Fruit fly (Drosophila melanogaster) whole organism, pupa: ENCODE data around the gene pzg.
A peak's percentile ranks its signal among the peaks of the same experiment; 100 is the strongest.

Experiments used
- CG10348 ChIP-seq: fragments of 200-800 bp; sonication (Bioruptor generic); IDR thresholded peaks from 2 replicates; pipeline ENCODE4 v1.3.6; 2022; ENCODE audit warnings: missing biosample characterization, missing genetic modification characterization
- CG12605 ChIP-seq: fragments of 200-800 bp; sonication (Bioruptor generic); IDR thresholded peaks from 2 replicates; pipeline ENCODE4 v1.3.6; 2022; ENCODE audit warnings: missing biosample characterization, missing genetic modification characterization
- CG13204 ChIP-seq: fragments of 200-800 bp; sonication (Bioruptor generic); optimal IDR thresholded peaks from 2 replicates; lab custom pipeline; 2018; ENCODE audit warnings: missing biosample characterization, mild to moderate bottlenecking, missing genetic modification characterization, moderate library complexity
- CG14655 ChIP-seq: fragments of 200-800 bp; sonication (Bioruptor generic); optimal IDR thresholded peaks from 3 replicates; lab custom pipeline; 2017; ENCODE audit warnings: mild to moderate bottlenecking, missing biosample characterization, missing genetic modification reagents, missing genetic modification characterization
- CG15710 ChIP-seq: fragments of 200-800 bp; sonication (Bioruptor generic); optimal IDR thresholded peaks from 2 replicates; lab custom pipeline; 2018; ENCODE audit warnings: missing biosample characterization, mild to moderate bottlenecking, missing genetic modification characterization, moderate library complexity
- CG17806 ChIP-seq: fragments of 200-800 bp; sonication (Bioruptor generic); optimal IDR thresholded peaks from 2 replicates; lab custom pipeline; 2018; ENCODE audit warnings: missing biosample characterization, mild to moderate bottlenecking, missing genetic modification characterization, moderate library complexity
- CG32121 ChIP-seq: fragments of 200-800 bp; sonication (Bioruptor generic); IDR thresholded peaks from 2 replicates; pipeline ENCODE4 v1.3.6; 2022; ENCODE audit warnings: missing biosample characterization, missing genetic modification characterization
- CG34367 ChIP-seq: fragments of 200-800 bp; sonication (Bioruptor generic); optimal IDR thresholded peaks from 2 replicates; lab custom pipeline; 2018; ENCODE audit warnings: missing biosample characterization, mild to moderate bottlenecking, missing genetic modification characterization
- CG4496 ChIP-seq: fragments of 200-800 bp; sonication (Bioruptor generic); IDR thresholded peaks from 3 replicates; pipeline ENCODE4 v1.3.6; 2022; ENCODE audit warnings: missing biosample characterization, missing genetic modification characterization
- CG8159 ChIP-seq: fragments of 200-800 bp; sonication (Bioruptor generic); optimal IDR thresholded peaks from 3 replicates; lab custom pipeline; 2018; ENCODE audit warnings: missing biosample characterization, mild to moderate bottlenecking, missing genetic modification characterization, moderate library complexity
- CG8301 ChIP-seq: fragments of 200-800 bp; sonication (Bioruptor generic); optimal IDR thresholded peaks from 2 replicates; lab custom pipeline; 2018; ENCODE audit warnings: missing biosample characterization, mild to moderate bottlenecking, missing genetic modification characterization
- CG9948 ChIP-seq: fragments of 200-800 bp; sonication (Bioruptor generic); optimal IDR thresholded peaks from 2 replicates; lab custom pipeline; 2018; ENCODE audit warnings: missing biosample characterization, mild to moderate bottlenecking, missing genetic modification characterization, moderate library complexity
- D1 ChIP-seq: fragments of 200-800 bp; sonication (Bioruptor generic); optimal IDR thresholded peaks from 2 replicates; lab custom pipeline; 2018; ENCODE audit warnings: missing biosample characterization, mild to moderate bottlenecking, missing genetic modification characterization, moderate library complexity
- EcR ChIP-seq: fragments of 200-800 bp; sonication (Bioruptor generic); optimal IDR thresholded peaks from 3 replicates; lab custom pipeline; 2019; ENCODE audit warnings: missing biosample characterization, missing genetic modification characterization, mild to moderate bottlenecking, moderate library complexity, missing genetic modification reagents
- Ets98B ChIP-seq: fragments of 200-800 bp; sonication (Bioruptor generic); IDR thresholded peaks from 2 replicates; pipeline ENCODE4 v1.3.6; 2022; ENCODE audit warnings: missing biosample characterization, missing genetic modification characterization
- Pif1A ChIP-seq: fragments of 200-800 bp; sonication (Bioruptor generic); optimal IDR thresholded peaks from 3 replicates; lab custom pipeline; 2016; ENCODE audit warnings: missing biosample characterization, missing genetic modification characterization
- Pif1B ChIP-seq: fragments of 200-800 bp; sonication (Bioruptor generic); optimal IDR thresholded peaks from 3 replicates; lab custom pipeline; 2016; ENCODE audit warnings: missing biosample characterization, missing genetic modification characterization
- Snoo ChIP-seq: fragments of 200-800 bp; sonication (Bioruptor generic); optimal IDR thresholded peaks from 3 replicates; lab custom pipeline; 2017; ENCODE audit warnings: missing biosample characterization, mild to moderate bottlenecking, missing genetic modification characterization, inconsistent platforms
- fd96Ca ChIP-seq: fragments of 200-800 bp; sonication (Bioruptor generic); IDR thresholded peaks from 3 replicates; pipeline ENCODE4 v1.3.6; 2022; ENCODE audit warnings: missing biosample characterization, missing genetic modification characterization
- gl ChIP-seq: fragments of 200-800 bp; sonication (Bioruptor generic); optimal IDR thresholded peaks from 2 replicates; lab custom pipeline; 2018; ENCODE audit warnings: missing biosample characterization, mild to moderate bottlenecking, missing genetic modification characterization
- rn ChIP-seq: fragments of 200-800 bp; sonication (Bioruptor generic); IDR thresholded peaks from 2 replicates; pipeline ENCODE4 v1.3.6; 2022; ENCODE audit warnings: missing biosample characterization, missing genetic modification characterization

Gene pzg

DNA sequence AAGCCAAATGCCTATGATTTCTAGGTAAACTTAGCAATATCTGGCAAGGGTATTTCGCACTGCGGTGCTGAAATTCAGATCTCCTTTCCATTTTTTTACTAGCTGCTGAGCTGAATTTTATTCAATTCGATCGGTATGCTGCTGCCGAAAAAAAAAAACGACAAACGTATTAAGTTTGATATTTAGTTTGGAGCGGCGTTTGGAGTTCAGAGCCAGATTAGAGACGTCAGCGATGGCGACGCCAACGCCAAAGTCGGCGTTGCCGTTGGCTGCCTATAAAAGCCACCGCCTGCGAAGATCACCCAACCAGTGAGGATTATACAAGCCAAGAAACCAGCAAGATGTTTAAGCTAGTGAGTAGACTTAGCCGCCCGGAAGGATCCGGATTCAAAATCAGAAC lies 14.4 kb downstream of the pzg start, which contains the start of gene Cpr78Cc:
Gene Cpr78Cc, plus strand, starts transcription at position 301 of the 400 bp plus-strand sequence.
- TF ChIP-seq rn (GFP tag; lab: Robert Waterston, UW) (no peak), CG32121 (no peak), CG17806 (tag; lab: Kevin White, UChicago) (no peak), EcR (GFP tag; lab: Kevin White, UChicago) (no peak), CG34367 (tag; lab: Kevin White, UChicago) (no peak), CG8159 (tag; lab: Kevin White, UChicago) (no peak), CG10348 (GFP tag; lab: Robert Waterston, UW) (no peak), Pif1A (GFP tag; lab: Kevin White, UChicago) (no peak), CG15710 (tag; lab: Kevin White, UChicago) (no peak), CG14655 (GFP tag; lab: Kevin White, UChicago) (no peak)

DNA sequence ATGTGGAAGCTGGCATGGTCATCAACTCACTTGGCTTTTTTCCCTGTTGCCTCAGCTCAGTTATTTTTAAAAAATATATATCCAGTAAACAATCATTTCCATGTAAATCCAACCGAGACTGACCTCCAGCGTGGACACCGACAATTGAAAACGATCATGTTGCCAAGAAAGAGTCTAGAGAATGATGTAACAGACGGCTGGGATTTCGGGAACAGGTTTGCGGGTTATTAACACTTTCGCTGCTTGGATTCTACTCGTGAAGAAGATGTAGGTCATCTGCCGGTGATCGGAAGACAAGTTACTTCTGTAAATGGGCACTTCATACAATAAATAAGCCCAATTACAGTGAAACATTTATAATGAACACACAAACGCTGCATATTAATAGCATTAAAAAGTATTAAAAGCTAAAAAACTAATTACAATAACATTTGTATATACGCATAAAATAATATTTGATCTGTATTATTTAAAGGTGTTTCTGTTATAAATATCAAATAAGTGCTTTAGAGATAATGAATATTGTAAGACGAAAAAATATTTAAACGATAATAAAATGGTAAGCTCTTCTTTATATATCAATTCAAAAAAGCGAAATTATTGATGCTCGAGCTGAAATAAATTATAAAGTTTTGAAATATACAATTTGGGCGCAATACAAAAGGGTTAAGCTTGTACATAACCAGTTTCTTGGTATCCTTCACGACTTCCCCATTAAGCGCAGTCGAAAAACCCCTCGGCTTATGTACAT lies 16.0 kb downstream of the pzg start:
- TF ChIP-seq Ets98B (GFP tag; lab: Robert Waterston, UW) = no peak
- TF ChIP-seq Pif1B (GFP tag; lab: Kevin White, UChicago) = no peak
- TF ChIP-seq CG14655 (GFP tag; lab: Kevin White, UChicago) = no peak
- TF ChIP-seq CG8301 = no peak
- no peak for TF ChIP-seq CG4496 (GFP tag; lab: Robert Waterston, UW)
- TF ChIP-seq CG8159 (tag; lab: Kevin White, UChicago) = peak; percentile 67
- TF ChIP-seq rn (GFP tag; lab: Robert Waterston, UW) = no peak
- TF ChIP-seq CG17806 (tag; lab: Kevin White, UChicago) = no peak
- TF ChIP-seq gl (tag; lab: Kevin White, UChicago) = no peak
- TF ChIP-seq CG34367 (tag; lab: Kevin White, UChicago) = no peak
- TF ChIP-seq CG15710 (tag; lab: Kevin White, UChicago) = peak; percentile 51
- TF ChIP-seq CG12605 (GFP tag; lab: Robert Waterston, UW) = no peak
- TF ChIP-seq CG9948 (tag; lab: Kevin White, UChicago) = peak; percentile 8
- TF ChIP-seq EcR (GFP tag; lab: Kevin White, UChicago) = peak; percentile 91

DNA sequence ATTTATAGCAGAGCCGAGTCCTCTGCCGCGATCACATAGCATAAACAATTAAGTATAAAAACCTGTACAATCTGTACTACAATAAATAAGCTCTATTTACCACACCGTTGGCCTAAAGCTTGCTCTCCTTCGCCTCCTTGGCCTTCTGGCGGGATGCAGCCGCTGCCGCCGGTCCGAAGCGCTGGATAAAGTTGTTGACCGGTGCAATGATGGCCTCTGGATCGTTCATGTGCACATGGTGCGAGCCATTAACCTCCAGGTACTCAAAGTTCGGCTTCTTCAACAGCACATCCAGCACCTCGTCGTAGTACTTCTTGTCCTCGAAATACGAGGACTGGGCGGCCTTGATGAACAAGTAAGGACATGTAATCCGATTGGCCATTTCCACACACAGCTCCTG lies 16.6 kb downstream of the pzg start:
- TF ChIP-seq CG34367 (tag; lab: Kevin White, UChicago) (no peak), CG15710 (tag; lab: Kevin White, UChicago) (no peak), CG13204 (GFP tag; lab: Kevin White, UChicago) (peak; percentile 9), EcR (GFP tag; lab: Kevin White, UChicago) (peak; percentile 96)

DNA sequence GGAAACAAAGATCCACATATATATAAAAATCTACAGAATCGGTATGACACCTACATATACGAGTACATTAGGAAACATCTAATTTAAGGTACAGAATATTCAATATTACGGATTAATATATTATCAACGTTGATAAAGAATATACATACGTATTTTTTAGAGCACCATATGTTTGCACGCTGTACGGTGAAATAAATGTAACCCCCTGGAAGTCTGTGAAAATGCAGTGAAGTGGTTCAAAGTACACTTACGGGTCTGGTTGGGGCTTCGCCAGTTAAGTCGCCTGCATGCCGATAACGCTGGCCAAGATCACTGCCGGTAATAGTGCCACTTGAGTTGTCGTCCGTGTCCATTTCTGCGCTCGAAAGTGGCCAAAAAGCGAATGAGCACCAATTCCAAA lies 17.8 kb downstream of the pzg start:
- TF ChIP-seq Snoo (tag; lab: Kevin White, UChicago) (no peak), CG34367 (tag; lab: Kevin White, UChicago) (no peak), CG9948 (tag; lab: Kevin White, UChicago) (no peak), CG32121 (no peak), CG14655 (GFP tag; lab: Kevin White, UChicago) (no peak), Pif1A (GFP tag; lab: Kevin White, UChicago) (no peak), rn (GFP tag; lab: Robert Waterston, UW) (no peak), CG12605 (GFP tag; lab: Robert Waterston, UW) (no peak), CG15710 (tag; lab: Kevin White, UChicago) (no peak), CG17806 (tag; lab: Kevin White, UChicago) (no peak), Pif1B (GFP tag; lab: Kevin White, UChicago) (no peak)

DNA sequence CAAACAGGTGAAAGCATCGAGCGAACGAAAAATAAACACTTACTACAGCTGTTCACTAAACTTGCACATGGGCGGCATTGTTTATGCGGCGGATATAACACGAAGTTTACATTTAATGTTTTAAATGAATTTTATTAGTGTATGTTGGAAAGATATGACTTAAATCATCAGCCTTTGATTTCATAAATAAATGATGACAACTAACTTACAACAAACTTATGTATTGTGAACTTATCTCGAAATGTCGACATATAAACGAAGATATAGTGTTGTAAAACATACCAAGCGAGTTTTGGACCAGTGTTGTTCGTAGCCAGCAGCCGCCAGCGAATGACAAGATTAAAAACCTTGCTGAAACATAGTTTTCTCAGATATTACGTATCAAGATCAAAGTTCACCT lies 18.5 kb downstream of the pzg start, which contains the start of the genes CG11309 and CG7632:
Gene CG11309, minus strand, starts transcription at position 259 of the 400 bp plus-strand sequence.
Gene CG7632, plus strand, starts transcription at position 298 of the 400 bp plus-strand sequence.
- peak; percentile 99 for TF ChIP-seq Pif1B (GFP tag; lab: Kevin White, UChicago)
- peak; percentile 97 for TF ChIP-seq fd96Ca (GFP tag; lab: Robert Waterston, UW)
- peak; percentile 99 for TF ChIP-seq gl (tag; lab: Kevin White, UChicago)
- TF ChIP-seq CG4496 (GFP tag; lab: Robert Waterston, UW) = peak; percentile 99
- peak; percentile 100 for TF ChIP-seq CG34367 (tag; lab: Kevin White, UChicago)
- peak; percentile 99 for TF ChIP-seq CG13204 (GFP tag; lab: Kevin White, UChicago)
- TF ChIP-seq CG14655 (GFP tag; lab: Kevin White, UChicago) = peak; percentile 99
- TF ChIP-seq Ets98B (GFP tag; lab: Robert Waterston, UW) = peak; percentile 99
- TF ChIP-seq CG12605 (GFP tag; lab: Robert Waterston, UW) = peak; percentile 100
- peak; percentile 99 for TF ChIP-seq CG32121
- TF ChIP-seq CG15710 (tag; lab: Kevin White, UChicago) = peak; percentile 100
- TF ChIP-seq CG9948 (tag; lab: Kevin White, UChicago) = peak; percentile 99
- TF ChIP-seq CG10348 (GFP tag; lab: Robert Waterston, UW) = peak; percentile 71; the same call in 1 of the 2 replicates
- peak; percentile 99 for TF ChIP-seq D1 (tag; lab: Kevin White, UChicago)
- TF ChIP-seq EcR (GFP tag; lab: Kevin White, UChicago) = peak; percentile 87
- peak; percentile 100 for TF ChIP-seq CG8159 (tag; lab: Kevin White, UChicago)
- TF ChIP-seq CG8301 = peak; percentile 99
- TF ChIP-seq CG17806 (tag; lab: Kevin White, UChicago) = peak; percentile 100
- peak; percentile 100 for TF ChIP-seq Pif1A (GFP tag; lab: Kevin White, UChicago)
- peak; percentile 99 for TF ChIP-seq Snoo (tag; lab: Kevin White, UChicago)
- TF ChIP-seq rn (GFP tag; lab: Robert Waterston, UW) = peak; percentile 96
